Worm (Caenorhabditis elegans): ENCODE data around the gene elo-5.

DNA sequence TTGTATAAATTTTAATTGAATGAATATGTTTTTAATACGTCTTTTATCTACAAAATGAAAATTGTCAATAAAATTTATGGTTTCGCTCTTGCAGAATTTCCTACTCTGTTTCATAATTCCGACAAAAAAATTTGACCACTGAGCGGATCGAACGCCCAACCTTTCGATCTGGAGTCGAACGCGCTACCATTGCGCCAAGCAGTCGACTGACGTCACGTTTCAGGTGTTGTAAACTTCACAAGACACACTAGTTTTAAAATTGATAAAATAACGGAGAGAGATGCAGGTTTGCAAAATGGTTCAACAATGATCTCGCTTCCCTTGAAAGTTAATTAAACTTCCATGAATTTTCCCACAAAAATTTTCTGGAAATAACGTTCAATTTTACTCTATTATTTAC lies 32.7 kb downstream of the elo-5 start:
- TF ChIP-seq med-1 (GFP tag; optimal IDR thresholded peaks at IDR 0.05; ENCODE audit: insufficient read depth) = no peak
- TF ChIP-seq tab-1 (GFP tag; IDR thresholded peaks at IDR 0.05) = no peak
- no peak for TF ChIP-seq flt-1 (GFP tag; IDR thresholded peaks at IDR 0.05)
- no peak for TF ChIP-seq T22C8.4 (GFP tag; IDR thresholded peaks at IDR 0.05)
- TF ChIP-seq cog-1 (tag; optimal IDR thresholded peaks at IDR 0.05) = no peak
- no peak for TF ChIP-seq klf-2 (GFP tag; conservative IDR thresholded peaks at IDR 0.05)
- TF ChIP-seq ztf-23 (GFP tag; IDR thresholded peaks at IDR 0.05) = no peak
- no peak for TF ChIP-seq ztf-29 (GFP tag; IDR thresholded peaks at IDR 0.05)
- TF ChIP-seq ref-1 (GFP tag; conservative IDR thresholded peaks at IDR 0.05) = no peak
